Fruit fly (Drosophila melanogaster) whole organism, embryonic: Measurements from ENCODE around the gene CG31948.
A peak's percentile ranks its signal among the peaks of the same experiment; 100 is the strongest.

Experiments used
- CG10565 ChIP-seq: fragments of 200-800 bp; sonication (Bioruptor generic); optimal IDR thresholded peaks from 3 replicates; lab custom pipeline; 2016; ENCODE audit warnings: missing biosample characterization, mild to moderate bottlenecking, missing genetic modification characterization
- CG13296 ChIP-seq: fragments of 200-800 bp; sonication (Bioruptor generic); optimal IDR thresholded peaks from 3 replicates; lab custom pipeline; 2018; ENCODE audit warnings: missing biosample characterization, mild to moderate bottlenecking, missing genetic modification characterization
- CG15696 ChIP-seq: fragments of 200-800 bp; sonication (Bioruptor generic); optimal IDR thresholded peaks from 2 replicates; lab custom pipeline; 2019; ENCODE audit warnings: missing biosample characterization, mild to moderate bottlenecking, missing genetic modification characterization, moderate library complexity
- HHEX ChIP-seq: fragments of 200-800 bp; sonication (Bioruptor generic); optimal IDR thresholded peaks from 3 replicates; lab custom pipeline; 2017; ENCODE audit warnings: missing biosample characterization, mild to moderate bottlenecking, missing genetic modification characterization, missing genetic modification reagents
- Hr3 ChIP-seq: fragments of 200-800 bp; sonication (Bioruptor generic); optimal IDR thresholded peaks from 3 replicates; lab custom pipeline; 2016; ENCODE audit warnings: missing biosample characterization, missing genetic modification characterization
- Meics ChIP-seq: fragments of 200-800 bp; sonication (Bioruptor generic); optimal IDR thresholded peaks from 2 replicates; lab custom pipeline; 2017; ENCODE audit warnings: missing biosample characterization, mild to moderate bottlenecking, missing genetic modification characterization
- ato ChIP-seq: fragments of 200-800 bp; sonication (Bioruptor generic); IDR thresholded peaks from 2 replicates; pipeline ENCODE4 v1.3.6; 2022; ENCODE audit warnings: missing biosample characterization, missing genetic modification characterization; ENCODE audit not compliant: partially characterized antibody
- br ChIP-seq: fragments of >200 bp; optimal IDR thresholded peaks from 2 replicates; lab custom pipeline; 2017
- disco-r ChIP-seq: fragments of 200-800 bp; sonication (Bioruptor generic); optimal IDR thresholded peaks from 2 replicates; lab custom pipeline; 2016; ENCODE audit warnings: missing biosample characterization, missing genetic modification characterization
- insv ChIP-seq, 2 experiments: fragments of 200-800 bp; sonication (Bioruptor generic); optimal IDR thresholded peaks; 3 replicates each; lab custom pipeline; 2016 to 2018; ENCODE audit warnings: missing biosample characterization in 2 of 2, missing genetic modification characterization in 2 of 2
- nmo ChIP-seq: fragments of 200-800 bp; sonication (Bioruptor generic); optimal IDR thresholded peaks from 2 replicates; lab custom pipeline; 2018; ENCODE audit warnings: missing biosample characterization, mild to moderate bottlenecking, missing genetic modification characterization, moderate library complexity
- ranshi ChIP-seq: fragments of 200-800 bp; sonication (Bioruptor generic); IDR thresholded peaks from 2 replicates; pipeline ENCODE4 v1.3.6; 2022; ENCODE audit warnings: missing biosample characterization, missing genetic modification characterization
- sima ChIP-seq: fragments of 200-800 bp; sonication (Bioruptor generic); optimal IDR thresholded peaks from 2 replicates; lab custom pipeline; 2016; ENCODE audit warnings: missing biosample characterization, missing genetic modification characterization
- tll ChIP-seq, 2 experiments: fragments of 200-800 bp in 1 of 2; fragments of >200 bp in 1 of 2; sonication (Bioruptor generic) in 1 of 2; optimal IDR thresholded peaks; 2 replicates each; lab custom pipeline; 2017 to 2019; ENCODE audit warnings: missing biosample characterization in 2 of 2, missing genetic modification characterization in 2 of 2, mild to moderate bottlenecking in 1 of 2, moderate library complexity in 1 of 2

dm6 chr2L:2398459-2398858 is 18.1 kb downstream of the CG31948 start:
- TF ChIP-seq Hr3 (GFP tag; lab: Kevin White, UChicago) (no peak), br (lab: Kevin White, UChicago) (no peak), nmo (GFP tag; lab: Kevin White, UChicago) (no peak), tll (GFP tag; optimal IDR thresholded peaks at IDR 0.05; lab: Kevin White, UChicago) (no peak), sima (no peak), ato (GFP tag; lab: Robert Waterston, UW) (no peak), disco-r (no peak), CG10565 (no peak), Meics (no peak), CG15696 (no peak), CG13296 (GFP tag; lab: Kevin White, UChicago) (no peak), insv (GFP tag; optimal IDR thresholded peaks at IDR 0.05; lab: Kevin White, UChicago) (no peak), ranshi (GFP tag; lab: Robert Waterston, UW) (0 out of 2 replicates have a peak, but pooled peaks have one; percentile 22), HHEX (GFP tag; lab: Kevin White, UChicago) (no peak)
